Worm (Caenorhabditis elegans): ENCODE results near the gene perm-2.

The perm-2 gene

DNA sequence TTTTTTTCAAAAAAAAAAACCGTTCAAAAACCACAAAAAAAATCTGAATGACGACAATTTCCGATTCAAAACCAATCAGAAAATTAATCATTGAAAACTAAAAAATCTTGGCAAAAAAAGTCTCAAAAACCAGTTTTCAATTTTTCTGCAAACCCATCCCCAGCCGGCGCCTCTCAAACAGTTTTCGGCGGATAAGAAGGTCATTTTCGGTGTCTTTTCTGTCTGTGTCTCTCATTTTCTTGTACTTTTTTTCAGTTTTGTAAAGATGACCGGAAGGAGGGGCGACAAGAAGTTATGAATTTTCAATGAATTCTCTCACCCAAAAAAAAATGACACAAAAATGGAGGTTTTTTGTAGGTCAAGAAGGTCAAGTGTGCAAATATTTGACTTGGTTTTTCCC is 28.6 kb downstream of the perm-2 start:
- TF ChIP-seq ceh-39 (tag; optimal IDR thresholded peaks at IDR 0.05) = no peak
- TF ChIP-seq tbx-8 (GFP tag; optimal IDR thresholded peaks at IDR 0.05) = no peak
- no peak for TF ChIP-seq nhr-28 (tag; optimal IDR thresholded peaks at IDR 0.05)
- TF ChIP-seq pha-4 (tag; optimal IDR thresholded peaks at IDR 0.05) = no peak
- no peak for TF ChIP-seq unc-39 (tag; optimal IDR thresholded peaks at IDR 0.05)
- no peak for TF ChIP-seq blmp-1 (tag; optimal IDR thresholded peaks at IDR 0.05)
- no peak for TF ChIP-seq mls-2 (tag; optimal IDR thresholded peaks at IDR 0.05)
- TF ChIP-seq ham-2 (GFP tag; optimal IDR thresholded peaks at IDR 0.05) = no peak
- TF ChIP-seq mep-1 (tag; optimal IDR thresholded peaks at IDR 0.05) = no peak
- TF ChIP-seq lin-13 (tag; optimal IDR thresholded peaks at IDR 0.05) = no peak
- no peak for TF ChIP-seq ceh-43 (GFP tag; optimal IDR thresholded peaks at IDR 0.05)
- TF ChIP-seq unc-120 (tag; optimal IDR thresholded peaks at IDR 0.05; ENCODE audit: poor library complexity, severe bottlenecking) = no peak
- TF ChIP-seq nhr-76 (tag; optimal IDR thresholded peaks at IDR 0.05) = no peak
- TF ChIP-seq unc-62 (GFP tag; optimal IDR thresholded peaks at IDR 0.05) = no peak
- TF ChIP-seq drap-1 (GFP tag; optimal IDR thresholded peaks at IDR 0.05) = no peak
- TF ChIP-seq ces-1 (GFP tag; optimal IDR thresholded peaks at IDR 0.05) = no peak

DNA sequence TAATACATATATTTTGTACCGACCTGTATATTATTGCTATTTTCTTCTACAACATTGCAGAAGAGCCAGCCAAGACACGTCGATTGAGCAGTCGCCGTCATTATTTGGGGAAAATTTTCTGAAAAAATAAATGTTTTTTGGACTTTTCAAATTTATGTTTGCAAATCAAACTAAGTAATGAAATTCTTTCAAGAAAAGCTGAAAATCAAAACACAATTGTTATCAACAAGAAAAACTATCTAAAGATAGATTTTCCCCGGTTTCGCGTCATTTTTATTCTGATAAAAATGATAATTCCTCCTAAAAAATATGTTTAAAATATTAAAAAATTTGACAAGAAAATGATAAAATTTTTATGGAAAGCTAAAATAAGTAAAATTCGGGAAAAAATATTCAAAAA is 31.3 kb downstream of the perm-2 start, which contains the start of gene C50A2.3:
Gene C50A2.3, minus strand, starts transcription at position 101 of the 400 bp plus-strand sequence.
- TF ChIP-seq nhr-12 (tag; optimal IDR thresholded peaks at IDR 0.05) (no peak), mab-5 (tag; optimal IDR thresholded peaks at IDR 0.05) (no peak)

DNA sequence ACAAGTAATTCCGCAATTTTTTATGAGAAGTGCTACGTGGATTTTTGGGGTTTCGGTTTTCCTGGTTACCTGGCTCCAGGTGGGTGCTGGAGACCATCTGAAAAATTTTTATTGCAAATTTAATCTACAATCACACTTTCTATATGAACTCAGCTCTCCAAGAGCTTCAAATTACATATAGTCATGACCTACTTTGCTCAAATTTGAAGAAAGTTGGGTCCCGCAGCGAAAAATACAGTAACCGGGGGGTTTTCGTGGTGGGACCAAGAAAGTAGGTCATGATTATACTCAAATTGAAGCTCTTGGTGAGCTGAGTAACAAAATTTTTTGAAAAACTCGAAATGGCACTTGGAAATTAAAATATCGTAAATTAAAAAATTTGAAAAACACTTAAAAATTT is 33.8 kb downstream of the perm-2 start, which contains the start of gene ets-8:
Gene ets-8, minus strand, starts transcription at position 101 of the 400 bp plus-strand sequence.
- TF ChIP-seq M03D4.4 (tag; optimal IDR thresholded peaks at IDR 0.05) (no peak), mab-5 (tag; optimal IDR thresholded peaks at IDR 0.05) (no peak), ceh-83 (GFP tag; optimal IDR thresholded peaks at IDR 0.05) (no peak), cnd-1 (tag; optimal IDR thresholded peaks at IDR 0.05) (no peak), tbx-8 (GFP tag; optimal IDR thresholded peaks at IDR 0.05) (no peak), ztf-11 (tag; optimal IDR thresholded peaks at IDR 0.05) (no peak), ceh-43 (GFP tag; optimal IDR thresholded peaks at IDR 0.05) (no peak), lsy-2 (tag; optimal IDR thresholded peaks at IDR 0.05) (no peak), mep-1 (tag; optimal IDR thresholded peaks at IDR 0.05) (no peak)

DNA sequence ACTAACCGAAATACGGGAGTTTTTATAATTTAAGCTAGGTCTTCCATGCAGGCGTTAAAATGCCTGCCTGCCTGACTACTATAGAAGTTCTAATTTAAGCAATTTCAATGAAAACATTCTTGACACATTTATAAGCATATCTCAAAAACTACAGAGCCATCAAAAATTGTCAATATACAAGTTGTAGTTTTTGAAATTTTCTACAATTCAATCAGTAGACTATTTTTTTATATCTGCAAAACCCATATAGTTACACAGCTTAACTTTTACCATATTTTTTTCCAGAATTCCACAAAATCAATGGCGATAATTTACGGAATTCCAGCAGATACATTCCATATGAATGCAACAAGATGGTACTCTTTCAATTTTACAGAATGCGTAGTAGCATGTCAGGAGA is 36.5 kb downstream of the perm-2 start, which contains the start of gene C50A2.7:
Gene C50A2.7, plus strand, starts transcription at position 301 of the 400 bp plus-strand sequence.
- TF ChIP-seq zip-8 (tag; optimal IDR thresholded peaks at IDR 0.05) (no peak), mab-5 (tag; optimal IDR thresholded peaks at IDR 0.05) (no peak), sem-2 (GFP tag; optimal IDR thresholded peaks at IDR 0.05) (no peak), mls-2 (tag; optimal IDR thresholded peaks at IDR 0.05) (no peak), ceh-43 (GFP tag; optimal IDR thresholded peaks at IDR 0.05) (no peak), lin-32 (GFP tag; optimal IDR thresholded peaks at IDR 0.05) (no peak), lsy-2 (tag; optimal IDR thresholded peaks at IDR 0.05) (no peak), pha-4 (tag; optimal IDR thresholded peaks at IDR 0.05) (no peak), ztf-11 (tag; optimal IDR thresholded peaks at IDR 0.05) (no peak), snpc-4 (tag; optimal IDR thresholded peaks at IDR 0.05) (no peak), elt-1 (tag; optimal IDR thresholded peaks at IDR 0.05; ENCODE audit: borderline replicate concordance, insufficient read depth) (no peak), flh-1 (GFP tag; optimal IDR thresholded peaks at IDR 0.05) (no peak), blmp-1 (tag; optimal IDR thresholded peaks at IDR 0.05) (no peak), ces-1 (GFP tag; optimal IDR thresholded peaks at IDR 0.05) (no peak), bed-3 (GFP tag; optimal IDR thresholded peaks at IDR 0.05) (no peak)

DNA sequence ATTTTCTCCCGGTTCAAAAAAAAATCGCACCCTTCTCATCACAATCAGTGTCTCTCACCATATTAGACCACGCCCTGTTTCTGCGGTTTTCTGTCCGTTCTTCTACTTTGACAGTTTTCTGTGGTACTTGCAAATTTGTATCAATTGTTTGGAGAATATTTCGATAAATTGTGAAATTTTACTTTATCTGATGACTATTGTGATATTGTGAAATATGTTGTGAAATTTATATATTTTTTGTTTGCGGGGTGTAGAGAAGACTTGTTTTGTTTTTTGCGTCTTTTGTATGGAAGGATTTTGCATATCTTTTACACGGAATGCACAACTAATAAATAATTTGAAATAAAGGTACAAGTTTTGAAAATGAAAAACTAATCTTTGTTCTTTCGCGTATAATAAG is 40.8 kb downstream of the perm-2 start:
- TF ChIP-seq drap-1 (GFP tag; optimal IDR thresholded peaks at IDR 0.05) (no peak), elt-1 (tag; optimal IDR thresholded peaks at IDR 0.05; ENCODE audit: borderline replicate concordance, insufficient read depth) (no peak), M03D4.4 (tag; optimal IDR thresholded peaks at IDR 0.05) (no peak), nhr-237 (tag; optimal IDR thresholded peaks at IDR 0.05) (no peak), nhr-28 (tag; optimal IDR thresholded peaks at IDR 0.05) (no peak), nhr-12 (tag; optimal IDR thresholded peaks at IDR 0.05) (no peak), blmp-1 (tag; optimal IDR thresholded peaks at IDR 0.05) (no peak), unc-39 (tag; optimal IDR thresholded peaks at IDR 0.05) (no peak), pha-4 (tag; optimal IDR thresholded peaks at IDR 0.05) (no peak), lsy-2 (tag; optimal IDR thresholded peaks at IDR 0.05) (no peak), ceh-83 (GFP tag; optimal IDR thresholded peaks at IDR 0.05) (no peak), sptf-1 (tag; optimal IDR thresholded peaks at IDR 0.05) (no peak)
